Fruit fly (Drosophila melanogaster) whole organism, embryonic: Measurements from ENCODE around the gene obst-F.

ENCODE experiments used
- Bgb ChIP-seq: fragments of 200-800 bp; sonication (Bioruptor generic); IDR thresholded peaks from 2 replicates; pipeline ENCODE4 v1.3.6; 2022; ENCODE audit warnings: missing biosample characterization, missing genetic modification characterization; ENCODE audit not compliant: partially characterized antibody
- Bteb2 ChIP-seq: fragments of 200-800 bp; sonication (Bioruptor generic); optimal IDR thresholded peaks from 2 replicates; lab custom pipeline; 2016; ENCODE audit warnings: missing biosample characterization, missing genetic modification characterization
- CG11085 ChIP-seq: fragments of 200-800 bp; sonication (Bioruptor generic); IDR thresholded peaks from 2 replicates; pipeline ENCODE4 v1.3.6; 2022; ENCODE audit warnings: missing biosample characterization, missing genetic modification characterization
- CG11456 ChIP-seq: fragments of 200-800 bp; sonication (Bioruptor generic); IDR thresholded peaks from 3 replicates; pipeline ENCODE4 v1.3.6; 2022; ENCODE audit warnings: missing biosample characterization, missing genetic modification characterization
- CG11695 ChIP-seq: fragments of 200-800 bp; sonication (Bioruptor generic); IDR thresholded peaks from 3 replicates; pipeline ENCODE4 v1.3.6; 2022; ENCODE audit warnings: missing biosample characterization, missing genetic modification characterization
- CG13296 ChIP-seq: fragments of 200-800 bp; sonication (Bioruptor generic); optimal IDR thresholded peaks from 3 replicates; lab custom pipeline; 2018; ENCODE audit warnings: missing biosample characterization, mild to moderate bottlenecking, missing genetic modification characterization
- CG13894 ChIP-seq: fragments of 200-800 bp; sonication (Bioruptor generic); optimal IDR thresholded peaks from 3 replicates; lab custom pipeline; 2018; ENCODE audit warnings: missing biosample characterization, mild to moderate bottlenecking, missing genetic modification characterization, moderate library complexity
- CG14667 ChIP-seq: fragments of 200-800 bp; sonication (Bioruptor generic); IDR thresholded peaks from 2 replicates; pipeline ENCODE4 v1.3.6; 2022; ENCODE audit warnings: missing biosample characterization, missing genetic modification characterization
- CG14860 ChIP-seq: fragments of 200-800 bp; sonication (Bioruptor generic); IDR thresholded peaks from 3 replicates; pipeline ENCODE4 v1.3.6; 2022; ENCODE audit warnings: missing biosample characterization, missing genetic modification characterization; ENCODE audit not compliant: partially characterized antibody
- CG15011 ChIP-seq: fragments of 200-800 bp; sonication (Bioruptor generic); optimal IDR thresholded peaks from 3 replicates; lab custom pipeline; 2018; ENCODE audit warnings: missing biosample characterization, mild to moderate bottlenecking, missing genetic modification characterization
- CG15073 ChIP-seq: fragments of 200-800 bp; sonication (Bioruptor generic); optimal IDR thresholded peaks from 2 replicates; lab custom pipeline; 2016; ENCODE audit warnings: missing biosample characterization, missing genetic modification characterization
- CG15269 ChIP-seq: fragments of 200-800 bp; sonication (Bioruptor generic); optimal IDR thresholded peaks from 2 replicates; lab custom pipeline; 2018; ENCODE audit warnings: missing biosample characterization, mild to moderate bottlenecking, missing genetic modification characterization, moderate library complexity
- CG16779 ChIP-seq: fragments of 200-800 bp; sonication (Bioruptor generic); IDR thresholded peaks from 2 replicates; pipeline ENCODE4 v1.3.6; 2022; ENCODE audit warnings: missing biosample characterization, missing genetic modification characterization
- CG16863 ChIP-seq: fragments of 200-800 bp; sonication (Bioruptor generic); optimal IDR thresholded peaks from 3 replicates; lab custom pipeline; 2016; ENCODE audit warnings: missing biosample characterization, missing genetic modification characterization
- CG17385 ChIP-seq: fragments of 200-800 bp; sonication (Bioruptor generic); optimal IDR thresholded peaks from 3 replicates; lab custom pipeline; 2018; ENCODE audit warnings: missing biosample characterization, mild to moderate bottlenecking, missing genetic modification characterization
- CG1792 ChIP-seq: fragments of 200-800 bp; sonication (Bioruptor generic); optimal IDR thresholded peaks from 2 replicates; lab custom pipeline; 2016; ENCODE audit warnings: missing biosample characterization, missing genetic modification characterization
- CG18262 ChIP-seq: fragments of 200-800 bp; optimal IDR thresholded peaks from 3 replicates; lab custom pipeline; 2019; ENCODE audit warnings: missing biosample characterization, mild to moderate bottlenecking, missing genetic modification characterization, moderate library complexity
- CG2678 ChIP-seq: fragments of 200-800 bp; sonication (Bioruptor generic); optimal IDR thresholded peaks from 3 replicates; lab custom pipeline; 2019; ENCODE audit warnings: missing biosample characterization, mild to moderate bottlenecking, missing genetic modification characterization, moderate library complexity
- CG31365 ChIP-seq: fragments of 200-800 bp; sonication (Bioruptor generic); optimal IDR thresholded peaks from 2 replicates; lab custom pipeline; 2018; ENCODE audit warnings: missing biosample characterization, mild to moderate bottlenecking, missing genetic modification characterization
- CG4360 ChIP-seq: fragments of 200-800 bp; sonication (Bioruptor generic); IDR thresholded peaks from 2 replicates; pipeline ENCODE4 v1.3.6; 2022; ENCODE audit warnings: missing biosample characterization, missing genetic modification characterization
- CG5245 ChIP-seq: fragments of 200-800 bp; sonication (Bioruptor generic); optimal IDR thresholded peaks from 3 replicates; lab custom pipeline; 2016; ENCODE audit warnings: missing biosample characterization, missing genetic modification characterization
- CG7372 ChIP-seq: fragments of 200-800 bp; sonication (Bioruptor generic); IDR thresholded peaks from 2 replicates; pipeline ENCODE4 v1.3.6; 2022; ENCODE audit warnings: missing biosample characterization, missing genetic modification characterization
- CG8359 ChIP-seq: fragments of 200-800 bp; sonication (Bioruptor generic); optimal IDR thresholded peaks from 2 replicates; lab custom pipeline; 2017; ENCODE audit warnings: missing biosample characterization, mild to moderate bottlenecking, missing genetic modification characterization, borderline replicate concordance
- CG9727 ChIP-seq: fragments of 200-800 bp; sonication (Bioruptor generic); optimal IDR thresholded peaks from 3 replicates; lab custom pipeline; 2017; ENCODE audit warnings: missing biosample characterization, mild to moderate bottlenecking, missing genetic modification characterization
- Camta ChIP-seq: fragments of 200-800 bp; sonication (Bioruptor generic); optimal IDR thresholded peaks from 2 replicates; lab custom pipeline; 2016; ENCODE audit warnings: missing biosample characterization, missing genetic modification characterization
- Dip3 ChIP-seq: fragments of 200-800 bp; sonication (Bioruptor generic); optimal IDR thresholded peaks from 3 replicates; lab custom pipeline; 2016; ENCODE audit warnings: missing biosample characterization, missing genetic modification characterization
- Doc3 ChIP-seq: fragments of 200-800 bp; sonication (Bioruptor generic); IDR thresholded peaks from 3 replicates; pipeline ENCODE4 v1.3.6; 2022; ENCODE audit warnings: missing biosample characterization, missing genetic modification characterization; ENCODE audit not compliant: partially characterized antibody
- Dref ChIP-seq: fragments of 200-800 bp; sonication (Bioruptor generic); IDR thresholded peaks from 2 replicates; pipeline ENCODE4 v1.3.6; 2022; ENCODE audit warnings: missing biosample characterization, missing genetic modification characterization
- E2f1 ChIP-seq: fragments of 200-800 bp; sonication (Bioruptor generic); IDR thresholded peaks from 2 replicates; pipeline ENCODE4 v1.3.6; 2022; ENCODE audit warnings: missing biosample characterization, missing genetic modification characterization
- NC2α ChIP-seq: fragments of 200-800 bp; sonication (Bioruptor generic); optimal IDR thresholded peaks from 2 replicates; lab custom pipeline; 2016; ENCODE audit warnings: missing biosample characterization, missing genetic modification characterization
- Sin3A ChIP-seq: fragments of >200 bp; optimal IDR thresholded peaks from 2 replicates; lab custom pipeline; 2018
- Six4 ChIP-seq: fragments of 200-800 bp; sonication (Bioruptor generic); optimal IDR thresholded peaks from 2 replicates; lab custom pipeline; 2016; ENCODE audit warnings: missing biosample characterization, missing genetic modification characterization
- Trl ChIP-seq, 3 experiments: fragments of >200 bp in 2 of 3; fragments of 200-800 bp in 1 of 3; sonication (Bioruptor generic) in 1 of 3; optimal IDR thresholded peaks; 2 replicates in 1 of 3; 3 replicates in 2 of 3; lab custom pipeline; 2016 to 2017; ENCODE audit warnings: missing biosample characterization in 1 of 3, missing genetic modification characterization in 1 of 3
- Xbp1 ChIP-seq: fragments of 200-800 bp; sonication (Bioruptor generic); optimal IDR thresholded peaks from 3 replicates; lab custom pipeline; 2016; ENCODE audit warnings: missing biosample characterization, mild to moderate bottlenecking, missing genetic modification characterization
- bab2 ChIP-seq: fragments of 200-800 bp; sonication (Bioruptor generic); optimal IDR thresholded peaks from 2 replicates; lab custom pipeline; 2016; ENCODE audit warnings: missing biosample characterization, missing genetic modification characterization
- cad ChIP-seq: fragments of >200 bp; optimal IDR thresholded peaks from 2 replicates; lab custom pipeline; 2017; ENCODE audit warnings: missing biosample characterization, missing genetic modification characterization
- da ChIP-seq: fragments of 200-800 bp; sonication (Bioruptor generic); optimal IDR thresholded peaks from 2 replicates; lab custom pipeline; 2016; ENCODE audit warnings: missing biosample characterization, missing genetic modification characterization
- dpn ChIP-seq, 2 experiments: fragments of 200-800 bp; sonication (Bioruptor generic); optimal IDR thresholded peaks; 3 replicates each; lab custom pipeline; 2016; ENCODE audit warnings: missing biosample characterization in 2 of 2, missing genetic modification characterization in 2 of 2
- fd64A ChIP-seq: fragments of 200-800 bp; sonication (Bioruptor generic); optimal IDR thresholded peaks from 3 replicates; lab custom pipeline; 2018; ENCODE audit warnings: missing biosample characterization, mild to moderate bottlenecking, missing genetic modification characterization
- fru ChIP-seq: fragments of >200 bp; optimal IDR thresholded peaks from 2 replicates; lab custom pipeline; 2017
- ham ChIP-seq: fragments of 200-800 bp; sonication (Bioruptor generic); IDR thresholded peaks from 2 replicates; pipeline ENCODE4 v1.3.6; 2022; ENCODE audit warnings: missing biosample characterization, missing genetic modification characterization
- mam ChIP-seq: fragments of 200-800 bp; sonication (Bioruptor generic); optimal IDR thresholded peaks from 3 replicates; lab custom pipeline; 2016; ENCODE audit warnings: missing biosample characterization, missing genetic modification characterization
- pb ChIP-seq: fragments of 200-800 bp; sonication (Bioruptor generic); optimal IDR thresholded peaks from 3 replicates; lab custom pipeline; 2016; ENCODE audit warnings: missing biosample characterization, missing genetic modification characterization
- run ChIP-seq: fragments of 200-800 bp; sonication (Bioruptor generic); optimal IDR thresholded peaks from 3 replicates; lab custom pipeline; 2018; ENCODE audit warnings: missing biosample characterization, mild to moderate bottlenecking, missing genetic modification characterization
- sr ChIP-seq: fragments of 200-800 bp; sonication (Bioruptor generic); IDR thresholded peaks from 3 replicates; pipeline ENCODE4 v1.3.6; 2022; ENCODE audit warnings: missing biosample characterization, missing genetic modification characterization
- tap ChIP-seq: fragments of 200-800 bp; optimal IDR thresholded peaks from 3 replicates; lab custom pipeline; 2019; ENCODE audit warnings: missing biosample characterization, mild to moderate bottlenecking, missing genetic modification characterization, moderate library complexity
- tgo ChIP-seq: fragments of 200-800 bp; sonication (Bioruptor generic); IDR thresholded peaks from 3 replicates; pipeline ENCODE4 v1.3.6; 2022; ENCODE audit warnings: missing biosample characterization, missing genetic modification characterization
- trem ChIP-seq: fragments of 200-800 bp; optimal IDR thresholded peaks from 3 replicates; lab custom pipeline; 2019; ENCODE audit warnings: missing biosample characterization, mild to moderate bottlenecking, missing genetic modification characterization, moderate library complexity
- wor ChIP-seq: fragments of 200-800 bp; sonication (Bioruptor generic); IDR thresholded peaks from 2 replicates; pipeline ENCODE4 v1.3.6; 2022; ENCODE audit warnings: missing biosample characterization, missing genetic modification characterization

obst-F gene

dm6 chr3L:20241987-20242982, 40.8 kb upstream of the obst-F start (continued):
- TF ChIP-seq mam (no peak), Bgb (GFP tag; lab: Robert Waterston, UW) (peak; percentile 68), fd64A (GFP tag; lab: Kevin White, UChicago) (no peak), fru (lab: Kevin White, UChicago) (no peak), Xbp1 (peak; percentile 57), CG4360 (GFP tag; lab: Robert Waterston, UW) (no peak), CG9727 (GFP tag; lab: Kevin White, UChicago) (peak; percentile 65), Dip3 (GFP tag; lab: Kevin White, UChicago) (no peak), CG8359 (GFP tag; lab: Kevin White, UChicago) (no peak), run (no peak), CG1792 (GFP tag; lab: Kevin White, UChicago) (no peak), NC2α (GFP tag; lab: Kevin White, UChicago) (no peak), sr (GFP tag; lab: Robert Waterston, UW) (peak; percentile 29; the same call in 1 of the 3 replicates), CG16779 (no peak), CG15011 (GFP tag; lab: Kevin White, UChicago) (no peak), CG7372 (GFP tag; lab: Robert Waterston, UW) (0 out of 2 replicates have a peak, but pooled peaks have one; percentile 23), Six4 (GFP tag; lab: Kevin White, UChicago) (no peak), CG14667 (GFP tag; lab: Robert Waterston, UW) (peak; percentile 62), CG5245 (GFP tag; lab: Kevin White, UChicago) (no peak), Dref (GFP tag; lab: Robert Waterston, UW) (peak; percentile 65), CG11695 (GFP tag; lab: Robert Waterston, UW) (peak; percentile 49; the same call in 2 of the 3 replicates), E2f1 (peak; percentile 20; the same call in 1 of the 2 replicates), Bteb2 (GFP tag; lab: Kevin White, UChicago) (no peak), CG11085 (GFP tag; lab: Robert Waterston, UW) (peak; percentile 20), CG15073 (GFP tag; lab: Kevin White, UChicago) (no peak), CG31365 (tag; lab: Kevin White, UChicago) (no peak), bab2 (GFP tag; lab: Kevin White, UChicago) (no peak), CG13894 (tag; lab: Kevin White, UChicago) (peak; percentile 14), dpn (GFP tag; optimal IDR thresholded peaks at IDR 0.05; lab: Kevin White, UChicago) (peak in 1 of 2 experiments; percentile 53), CG18262 (peak; percentile 92), CG14860 (peak; percentile 58; the same call in 2 of the 3 replicates), pb (GFP tag; lab: Kevin White, UChicago) (no peak), tgo (GFP tag; lab: Robert Waterston, UW) (no peak; the same call in 1 of the 3 replicates), Camta (GFP tag; lab: Kevin White, UChicago) (no peak), cad (GFP tag; lab: Kevin White, UChicago) (peak; percentile 28), CG15269 (peak; percentile 65), Doc3 (GFP tag; lab: Robert Waterston, UW) (peak; percentile 52), trem (tag; lab: Kevin White, UChicago) (peak; percentile 10), CG16863 (GFP tag; lab: Kevin White, UChicago) (no peak), da (GFP tag; lab: Kevin White, UChicago) (no peak), Sin3A (lab: Kevin White, UChicago) (no peak), CG13296 (GFP tag; lab: Kevin White, UChicago) (peak; percentile 63), wor (GFP tag; lab: Robert Waterston, UW) (peak; percentile 34; the same call in 1 of the 2 replicates), CG17385 (GFP tag; lab: Kevin White, UChicago) (peak; percentile 48), CG2678 (tag; lab: Kevin White, UChicago) (peak; percentile 81), Trl (optimal IDR thresholded peaks at IDR 0.05; lab: Kevin White, UChicago) (no peak), Trl (GFP tag; optimal IDR thresholded peaks at IDR 0.05; lab: Kevin White, UChicago) (no peak), CG11456 (GFP tag; lab: Robert Waterston, UW) (peak; percentile 74), tap (tag; lab: Kevin White, UChicago) (no peak), ham (GFP tag; lab: Robert Waterston, UW) (no peak)
